Worm (Caenorhabditis elegans): ENCODE data around the gene F53E10.6.
"Not testable (repeated sequence)": the region's sequence is repeated elsewhere in the genome, so short reads cannot be mapped to it uniquely, and the experiment has no call there.

DNA sequence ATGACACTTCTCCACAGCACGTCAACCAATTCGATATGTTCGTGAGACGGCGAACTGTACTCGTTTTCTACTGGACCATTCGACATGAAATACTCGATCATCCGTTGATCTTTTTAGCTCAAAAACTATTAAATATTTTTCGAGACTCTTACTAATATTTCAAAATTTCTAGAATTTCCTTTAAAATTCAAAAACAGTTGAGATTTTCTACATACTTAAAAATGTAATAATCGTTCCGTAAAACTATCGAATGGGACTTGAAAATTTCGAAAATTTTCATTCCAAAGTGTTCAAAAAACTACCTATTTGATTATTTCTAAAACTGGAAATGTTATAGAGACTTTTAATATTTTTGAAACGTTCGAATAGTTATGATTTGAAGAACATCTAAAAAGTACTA, 22.5 kb upstream of the F53E10.6 start, which contains the start of gene sknr-1:
- not testable (repeated sequence) for TF ChIP-seq bed-1 (GFP tag; IDR thresholded peaks at IDR 0.05); lin-40 (tag; optimal IDR thresholded peaks at IDR 0.05); snpc-4 (GFP tag; optimal IDR thresholded peaks at IDR 0.05); snpc-4 (tag; optimal IDR thresholded peaks at IDR 0.05); nfya-1 (tag; optimal IDR thresholded peaks at IDR 0.05; ENCODE audit: borderline replicate concordance, insufficient read depth); lin-26 (GFP tag; IDR thresholded peaks at IDR 0.05); snpc-1.1 (tag; optimal IDR thresholded peaks at IDR 0.05; ENCODE audit: insufficient read depth); somi-1 (GFP tag; optimal IDR thresholded peaks at IDR 0.05); athp-1 (tag; optimal IDR thresholded peaks at IDR 0.05); cebp-2 (GFP tag; IDR thresholded peaks at IDR 0.05); ama-1 (optimal IDR thresholded peaks at IDR 0.05); ama-1 (GFP tag; optimal IDR thresholded peaks at IDR 0.05); sdz-38 (tag; optimal IDR thresholded peaks at IDR 0.05); F52B5.7 (tag; optimal IDR thresholded peaks at IDR 0.05)

Measured in whole organism, young adult.